Worm (Caenorhabditis elegans): ENCODE data around the gene fbxa-28.

- TF ChIP-seq ztf-23 (GFP tag; IDR thresholded peaks at IDR 0.05) (no peak), tab-1 (GFP tag; IDR thresholded peaks at IDR 0.05) (no peak), klf-2 (GFP tag; conservative IDR thresholded peaks at IDR 0.05) (no peak), med-1 (GFP tag; optimal IDR thresholded peaks at IDR 0.05; ENCODE audit: insufficient read depth) (no peak), flt-1 (GFP tag; IDR thresholded peaks at IDR 0.05) (no peak), ref-1 (GFP tag; conservative IDR thresholded peaks at IDR 0.05) (no peak)
These were observed 10.5 kb downstream of the fbxa-28 start, which contains the start of gene fbxa-79 for ce11 chrIII:1308209-1308608.
